Worm (Caenorhabditis elegans): Measurements from ENCODE around the gene R06B9.5.

The R06B9.5 gene

DNA sequence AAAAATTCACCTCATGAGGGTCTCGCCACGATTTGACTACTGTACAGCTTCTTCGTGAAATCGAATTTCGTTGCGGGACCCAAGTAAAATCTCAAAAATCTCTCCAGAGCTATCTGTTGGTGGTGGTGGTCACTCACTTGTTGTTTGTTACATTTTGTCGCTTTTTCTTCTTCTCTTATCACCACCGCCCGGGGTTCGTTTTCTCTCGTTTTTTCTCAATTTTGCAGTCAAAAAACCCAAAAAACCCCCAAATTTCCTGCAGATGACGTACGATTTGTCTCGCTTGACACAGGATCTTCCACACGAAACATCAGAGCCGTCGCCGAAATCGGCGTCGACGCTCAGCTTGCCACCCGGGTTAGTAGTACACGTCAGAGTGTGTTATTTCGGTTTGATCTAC lies at the start of gene R06B9.5:
Gene R06B9.5, plus strand, starts transcription at position 232 of the 400 bp plus-strand sequence.
- TF ChIP-seq W03F9.2 (tag; optimal IDR thresholded peaks at IDR 0.05) (no peak), dao-5 (tag; optimal IDR thresholded peaks at IDR 0.05) (no peak), him-1 (tag; optimal IDR thresholded peaks at IDR 0.05) (no peak)

- TF ChIP-seq W03F9.2 (tag; optimal IDR thresholded peaks at IDR 0.05) (no peak), him-1 (tag; optimal IDR thresholded peaks at IDR 0.05) (no peak), dao-5 (tag; optimal IDR thresholded peaks at IDR 0.05) (no peak)
Measured at ce11 chrII:13694712-13695111, 41.4 kb upstream of the R06B9.5 start, which contains the start of gene rpoa-1. Gene rpoa-1, minus strand, starts transcription at chrII:13694795.

DNA sequence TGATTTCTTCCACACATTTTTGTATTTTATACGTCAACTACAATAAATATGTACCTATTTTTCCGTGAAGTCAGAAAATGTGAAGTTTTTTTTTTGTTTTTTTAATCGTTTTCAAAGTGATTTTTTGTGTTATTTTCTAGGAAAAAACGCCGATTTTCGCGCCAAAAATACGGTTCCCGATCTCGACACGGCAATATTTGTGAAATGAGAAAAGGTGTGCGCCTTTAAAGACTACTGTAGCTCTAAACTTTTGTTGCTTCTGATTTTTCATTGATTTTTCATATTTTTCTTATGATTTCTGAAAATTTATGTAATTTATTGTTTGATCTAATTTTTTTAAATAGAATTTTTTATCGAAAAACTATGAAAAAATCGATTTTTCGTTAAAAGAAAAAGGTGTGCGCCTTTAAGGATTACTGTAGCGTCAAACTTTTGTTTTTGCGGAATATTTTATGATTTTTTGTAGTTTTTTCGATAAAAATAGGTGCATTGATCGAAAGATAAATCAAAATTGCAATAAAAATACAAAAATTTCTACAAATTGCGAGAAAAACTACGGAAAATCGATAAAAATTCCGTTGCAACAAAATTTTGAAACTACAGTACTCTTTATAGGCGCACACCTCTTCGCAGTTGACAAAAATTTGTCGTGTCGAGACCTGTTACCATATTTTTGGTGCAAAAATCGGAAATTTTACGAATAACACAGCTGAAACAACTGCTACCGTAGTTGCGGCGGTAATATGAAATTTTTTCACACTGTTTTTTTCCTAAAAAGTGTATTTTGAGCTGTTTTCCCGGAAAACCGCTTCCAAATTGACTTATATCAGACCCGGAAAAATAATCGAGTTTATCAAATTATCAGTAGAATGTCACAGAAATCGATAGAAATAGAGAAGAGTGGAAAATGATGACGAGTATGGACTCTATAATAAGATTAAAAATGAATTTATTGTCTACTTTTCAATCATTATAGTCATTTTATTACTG lies 40.5 kb upstream of the R06B9.5 start, which contains the start of gene kqt-3:
Gene kqt-3, plus strand, starts transcription at position 940 of the 990 bp plus-strand sequence.
- TF ChIP-seq W03F9.2 (tag; optimal IDR thresholded peaks at IDR 0.05): no peak
- no peak for TF ChIP-seq him-1 (tag; optimal IDR thresholded peaks at IDR 0.05)
- TF ChIP-seq dao-5 (tag; optimal IDR thresholded peaks at IDR 0.05): no peak

ce11 chrII:13697691-13698090 lies 38.4 kb upstream of the R06B9.5 start:
- TF ChIP-seq him-1 (tag; optimal IDR thresholded peaks at IDR 0.05): no peak

- no peak for TF ChIP-seq dao-5 (tag; optimal IDR thresholded peaks at IDR 0.05)
- TF ChIP-seq him-1 (tag; optimal IDR thresholded peaks at IDR 0.05): no peak
- TF ChIP-seq W03F9.2 (tag; optimal IDR thresholded peaks at IDR 0.05): no peak
Measured at ce11 chrII:13711493-13712055, 24.5 kb upstream of the R06B9.5 start.

DNA sequence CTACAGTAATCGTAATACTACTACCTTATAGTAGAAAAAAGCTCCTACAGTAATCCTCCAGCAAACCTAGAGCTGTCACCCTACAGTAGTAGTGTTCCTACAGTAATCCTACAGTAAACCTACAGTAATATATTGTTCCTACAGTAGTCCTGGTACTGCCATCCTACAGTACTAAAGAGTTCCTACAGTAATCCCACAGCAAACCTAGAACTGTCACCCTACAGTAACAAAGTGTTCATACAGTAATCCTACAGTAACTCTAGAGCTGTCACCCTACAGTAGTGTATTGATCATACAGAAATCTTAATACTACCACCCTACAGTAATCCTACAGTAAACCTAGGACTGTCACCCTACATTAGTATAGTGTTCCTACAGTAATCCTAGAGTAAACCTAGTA lies 22.9 kb upstream of the R06B9.5 start:
- TF ChIP-seq dao-5 (tag; optimal IDR thresholded peaks at IDR 0.05): no peak

ce11 chrII:13715333-13715732 lies 20.8 kb upstream of the R06B9.5 start:
- TF ChIP-seq dao-5 (tag; optimal IDR thresholded peaks at IDR 0.05) (no peak), him-1 (tag; optimal IDR thresholded peaks at IDR 0.05) (no peak), W03F9.2 (tag; optimal IDR thresholded peaks at IDR 0.05) (no peak)

DNA sequence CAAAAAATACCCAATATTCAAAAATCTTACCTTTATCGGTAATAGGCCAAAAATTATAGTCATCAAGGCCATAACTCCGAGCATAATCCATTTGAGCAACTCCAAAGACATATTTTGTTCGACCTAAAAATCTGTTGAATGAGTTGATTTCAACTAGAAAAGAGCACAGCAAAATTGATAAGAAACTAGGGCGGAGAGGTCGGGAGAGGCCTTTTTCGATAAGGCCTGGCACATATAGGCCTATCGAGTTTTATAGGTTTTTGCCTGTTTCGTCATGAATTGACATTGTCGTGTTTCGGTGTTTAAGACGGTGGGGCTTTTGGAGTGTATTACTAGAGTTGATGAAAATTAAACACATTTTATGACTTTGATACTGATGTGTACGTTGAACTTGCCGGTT lies 20.4 kb upstream of the R06B9.5 start, which contains the start of gene zipt-2.3:
Gene zipt-2.3, minus strand, starts transcription at position 147 of the 400 bp plus-strand sequence.
- TF ChIP-seq him-1 (tag; optimal IDR thresholded peaks at IDR 0.05) (no peak), dao-5 (tag; optimal IDR thresholded peaks at IDR 0.05) (no peak), W03F9.2 (tag; optimal IDR thresholded peaks at IDR 0.05) (no peak)

DNA sequence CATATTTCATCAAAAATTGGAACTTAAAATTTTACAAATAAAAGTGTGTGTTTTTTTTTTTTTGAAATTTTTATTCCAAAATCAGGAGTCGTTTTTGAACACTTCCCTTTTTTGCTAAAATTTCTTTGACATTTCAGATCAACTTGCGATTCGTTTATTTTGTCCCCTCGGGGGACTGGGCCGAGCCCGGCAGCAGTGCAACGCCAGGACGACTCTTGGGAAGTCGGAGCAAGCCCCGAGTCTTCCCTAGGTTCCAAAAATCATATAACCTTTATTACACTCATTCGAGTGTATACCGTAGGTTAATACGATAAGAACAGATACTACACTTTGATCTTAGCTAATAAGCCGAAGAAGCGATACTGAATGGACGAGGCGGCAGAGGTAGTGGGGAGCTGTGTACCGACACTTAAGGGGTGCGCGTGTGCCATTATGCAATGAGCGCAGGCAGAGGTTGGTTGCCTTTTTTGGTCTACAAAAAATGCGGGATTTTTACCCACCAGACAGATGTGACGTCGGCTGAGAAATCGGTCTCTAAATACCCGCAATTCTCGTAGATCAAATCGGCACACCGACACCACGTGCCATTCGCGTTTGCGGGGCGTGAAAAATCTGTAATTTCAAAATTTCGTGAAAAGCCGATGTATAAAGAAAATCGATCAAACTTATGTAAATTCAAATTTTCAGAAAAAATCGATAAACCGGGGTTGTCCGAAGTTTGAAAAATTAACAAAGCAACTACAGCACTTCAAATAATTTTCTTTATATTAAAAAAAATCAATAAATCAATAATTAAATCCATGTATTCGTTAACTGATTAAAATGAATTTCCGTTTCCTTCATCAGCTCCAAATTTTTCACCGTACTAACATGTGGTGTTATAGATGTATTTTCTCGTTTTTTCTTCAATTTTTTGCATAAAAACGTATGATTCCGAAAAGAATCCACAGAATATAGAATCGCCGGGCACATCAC lies 18.4 kb upstream of the R06B9.5 start:
- no peak for TF ChIP-seq him-1 (tag; optimal IDR thresholded peaks at IDR 0.05)
- no peak for TF ChIP-seq dao-5 (tag; optimal IDR thresholded peaks at IDR 0.05)
- TF ChIP-seq W03F9.2 (tag; optimal IDR thresholded peaks at IDR 0.05): no peak

DNA sequence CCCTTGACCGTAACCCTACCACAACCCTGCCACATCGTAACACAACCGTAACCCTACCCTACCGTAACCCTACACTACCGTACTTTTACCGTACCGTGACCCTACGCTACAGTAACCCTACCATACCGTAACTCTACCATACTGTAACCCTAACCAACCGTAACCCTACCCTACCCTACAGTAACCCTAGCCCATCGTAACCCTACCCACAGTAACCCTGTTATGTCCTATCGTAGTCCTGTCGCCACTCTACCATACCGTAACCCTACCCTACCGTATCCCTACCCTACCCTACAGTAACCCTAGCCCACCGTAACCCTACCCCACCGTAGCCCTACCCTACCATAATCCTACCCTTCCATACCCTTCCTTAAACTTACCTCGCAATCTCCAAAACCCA lies 15.5 kb upstream of the R06B9.5 start:
- no peak for TF ChIP-seq W03F9.2 (tag; optimal IDR thresholded peaks at IDR 0.05)
- TF ChIP-seq him-1 (tag; optimal IDR thresholded peaks at IDR 0.05): no peak
- no peak for TF ChIP-seq dao-5 (tag; optimal IDR thresholded peaks at IDR 0.05)

DNA sequence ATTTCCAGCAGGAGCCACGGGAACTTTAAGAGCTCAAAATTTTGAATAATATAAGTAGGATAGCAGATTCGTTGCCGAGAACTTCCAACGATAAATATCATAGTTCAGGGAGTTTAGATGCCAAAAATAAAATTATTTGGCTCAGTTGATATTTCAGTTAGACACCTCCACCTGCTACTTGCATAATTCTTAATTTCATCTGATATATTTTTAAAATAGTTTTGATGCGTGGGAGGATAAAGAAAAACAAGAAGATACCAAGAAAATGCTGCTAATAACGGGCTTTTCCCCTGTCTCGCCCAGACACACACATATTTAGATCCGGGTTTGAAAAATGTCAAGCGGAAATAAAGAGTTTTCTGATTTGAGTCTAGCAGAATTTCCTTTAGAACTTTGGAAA lies 14.9 kb upstream of the R06B9.5 start, which contains the start of gene sre-46:
Gene sre-46, minus strand, starts transcription at position 101 of the 400 bp plus-strand sequence.
- no peak for TF ChIP-seq dao-5 (tag; optimal IDR thresholded peaks at IDR 0.05)
- no peak for TF ChIP-seq him-1 (tag; optimal IDR thresholded peaks at IDR 0.05)
- TF ChIP-seq W03F9.2 (tag; optimal IDR thresholded peaks at IDR 0.05): no peak

ce11 chrII:13722763-13723162 lies 13.4 kb upstream of the R06B9.5 start, which contains the start of gene Y54G9A.5:
Gene Y54G9A.5, plus strand, starts transcription at chrII:13723007.
- TF ChIP-seq dao-5 (tag; optimal IDR thresholded peaks at IDR 0.05) (no peak), W03F9.2 (tag; optimal IDR thresholded peaks at IDR 0.05) (no peak), him-1 (tag; optimal IDR thresholded peaks at IDR 0.05) (no peak)

- no peak for TF ChIP-seq him-1 (tag; optimal IDR thresholded peaks at IDR 0.05)
- TF ChIP-seq W03F9.2 (tag; optimal IDR thresholded peaks at IDR 0.05): no peak
- TF ChIP-seq dao-5 (tag; optimal IDR thresholded peaks at IDR 0.05): no peak
Measured at ce11 chrII:13723754-13724153, 12.4 kb upstream of the R06B9.5 start.

All from whole organism, L4/young adult.